Fruit fly (Drosophila melanogaster) whole organism, prepupa: ENCODE measurements around the gene S6KL.
A peak's percentile ranks its signal among the peaks of the same experiment; 100 is the strongest.

Experiments used
- CG10631 ChIP-seq: fragments of 200-800 bp; sonication (Bioruptor generic); optimal IDR thresholded peaks from 2 replicates; lab custom pipeline; 2016; ENCODE audit warnings: missing biosample characterization, missing genetic modification characterization
- CG11294 ChIP-seq: fragments of 200-800 bp; sonication (Bioruptor generic); IDR thresholded peaks from 2 replicates; pipeline ENCODE4 v1.3.6; 2022; ENCODE audit warnings: missing biosample characterization, missing genetic modification characterization
- CG11762 ChIP-seq: fragments of 200-800 bp; sonication (Bioruptor generic); optimal IDR thresholded peaks from 3 replicates; lab custom pipeline; 2016; ENCODE audit warnings: missing biosample characterization, missing genetic modification characterization; ENCODE audit not compliant: insufficient read depth
- CG11902 ChIP-seq: fragments of 200-800 bp; sonication (Bioruptor generic); optimal IDR thresholded peaks from 3 replicates; lab custom pipeline; 2016; ENCODE audit warnings: missing biosample characterization, missing genetic modification characterization
- CG15336 ChIP-seq: fragments of 200-800 bp; sonication (Bioruptor generic); IDR thresholded peaks from 2 replicates; pipeline ENCODE4 v1.3.6; 2022; ENCODE audit warnings: missing biosample characterization, missing genetic modification characterization
- CG3032 ChIP-seq: fragments of 200-800 bp; optimal IDR thresholded peaks from 2 replicates; lab custom pipeline; 2019; ENCODE audit warnings: missing biosample characterization, mild to moderate bottlenecking, missing genetic modification characterization, moderate library complexity
- CG31627 ChIP-seq: fragments of 200-800 bp; sonication (Bioruptor generic); optimal IDR thresholded peaks from 3 replicates; lab custom pipeline; 2016; ENCODE audit warnings: missing biosample characterization, missing genetic modification characterization
- CG3919 ChIP-seq: fragments of 200-800 bp; sonication (Bioruptor generic); optimal IDR thresholded peaks from 3 replicates; lab custom pipeline; 2016; ENCODE audit warnings: missing biosample characterization, missing genetic modification characterization
- CG6163 ChIP-seq: fragments of 200-800 bp; sonication (Bioruptor generic); IDR thresholded peaks from 3 replicates; pipeline ENCODE4 v1.3.6; 2022; ENCODE audit warnings: missing biosample characterization, missing genetic modification characterization
- CG6276 ChIP-seq: fragments of 200-800 bp; sonication (Bioruptor generic); optimal IDR thresholded peaks from 2 replicates; lab custom pipeline; 2017; ENCODE audit warnings: missing biosample characterization, mild to moderate bottlenecking, missing genetic modification characterization
- CG6792 ChIP-seq: fragments of 200-800 bp; sonication (Bioruptor generic); optimal IDR thresholded peaks from 3 replicates; lab custom pipeline; 2016; ENCODE audit warnings: missing biosample characterization, missing genetic modification characterization
- CG6854 ChIP-seq: fragments of 200-800 bp; sonication (Bioruptor generic); optimal IDR thresholded peaks from 2 replicates; lab custom pipeline; 2017; ENCODE audit warnings: missing biosample characterization, mild to moderate bottlenecking, missing genetic modification characterization
- CG8119 ChIP-seq: fragments of 200-800 bp; sonication (Bioruptor generic); IDR thresholded peaks from 3 replicates; pipeline ENCODE4 v1.3.6; 2022; ENCODE audit warnings: missing biosample characterization, missing genetic modification characterization
- CG8319 ChIP-seq: fragments of 200-800 bp; sonication (Bioruptor generic); optimal IDR thresholded peaks from 3 replicates; lab custom pipeline; 2016; ENCODE audit warnings: missing biosample characterization, missing genetic modification characterization
- CG8632 ChIP-seq: fragments of 200-800 bp; sonication (Bioruptor generic); optimal IDR thresholded peaks from 3 replicates; lab custom pipeline; 2016; ENCODE audit warnings: missing biosample characterization, missing genetic modification characterization
- Eip75B ChIP-seq: fragments of 200-800 bp; sonication (Bioruptor generic); optimal IDR thresholded peaks from 3 replicates; lab custom pipeline; 2016; ENCODE audit warnings: missing biosample characterization, missing genetic modification characterization
- Eip78C ChIP-seq: fragments of 200-800 bp; sonication (Bioruptor generic); peaks from one replicate; lab custom pipeline; 2016; ENCODE audit warnings: missing biosample characterization, missing genetic modification characterization
- Ets96B ChIP-seq: fragments of 200-800 bp; optimal IDR thresholded peaks from 2 replicates; lab custom pipeline; 2019; ENCODE audit warnings: missing biosample characterization, mild to moderate bottlenecking, missing genetic modification characterization, moderate library complexity
- Gug ChIP-seq: fragments of 200-800 bp; sonication (Bioruptor generic); IDR thresholded peaks from 2 replicates; pipeline ENCODE4 v1.3.6; 2022; ENCODE audit warnings: missing biosample characterization, missing genetic modification characterization
- Hr4 ChIP-seq: fragments of 200-800 bp; sonication (Bioruptor generic); optimal IDR thresholded peaks from 3 replicates; lab custom pipeline; 2016; ENCODE audit warnings: missing biosample characterization, missing genetic modification characterization
- Lpt ChIP-seq: fragments of 200-800 bp; sonication (Bioruptor generic); optimal IDR thresholded peaks from 3 replicates; lab custom pipeline; 2016; ENCODE audit warnings: missing biosample characterization, missing genetic modification characterization
- OdsH ChIP-seq: fragments of 200-800 bp; sonication (Bioruptor generic); optimal IDR thresholded peaks from 3 replicates; lab custom pipeline; 2016; ENCODE audit warnings: missing biosample characterization, missing genetic modification characterization
- Smox ChIP-seq: fragments of 200-800 bp; sonication (Bioruptor generic); optimal IDR thresholded peaks from 3 replicates; lab custom pipeline; 2016; ENCODE audit warnings: missing biosample characterization, missing genetic modification characterization
- Sox102F ChIP-seq: fragments of 200-800 bp; sonication (Bioruptor generic); optimal IDR thresholded peaks from 2 replicates; lab custom pipeline; 2016; ENCODE audit warnings: missing biosample characterization, mild to moderate bottlenecking, missing genetic modification characterization
- Sox14 ChIP-seq: fragments of 200-800 bp; sonication (Bioruptor generic); optimal IDR thresholded peaks from 3 replicates; lab custom pipeline; 2016; ENCODE audit warnings: missing biosample characterization, missing genetic modification characterization
- Sox15 ChIP-seq: fragments of 200-800 bp; sonication (Bioruptor generic); optimal IDR thresholded peaks from 3 replicates; lab custom pipeline; 2016; ENCODE audit warnings: missing biosample characterization, missing genetic modification characterization
- cyc ChIP-seq: fragments of 200-800 bp; sonication (Bioruptor generic); optimal IDR thresholded peaks from 3 replicates; lab custom pipeline; 2016; ENCODE audit warnings: missing biosample characterization, missing genetic modification characterization
- dac ChIP-seq: fragments of 200-800 bp; sonication (Bioruptor generic); optimal IDR thresholded peaks from 2 replicates; lab custom pipeline; 2017; ENCODE audit warnings: missing biosample characterization, mild to moderate bottlenecking, missing genetic modification characterization
- dsx ChIP-seq: fragments of 200-800 bp; optimal IDR thresholded peaks from 3 replicates; lab custom pipeline; 2019; ENCODE audit warnings: missing biosample characterization, mild to moderate bottlenecking, missing genetic modification characterization, moderate library complexity; ENCODE audit not compliant: poor library complexity, severe bottlenecking
- eg ChIP-seq: fragments of 200-800 bp; sonication (Bioruptor generic); IDR thresholded peaks from 3 replicates; pipeline ENCODE4 v1.3.6; 2022; ENCODE audit warnings: missing biosample characterization, missing genetic modification characterization
- esn ChIP-seq: fragments of 200-800 bp; sonication (Bioruptor generic); optimal IDR thresholded peaks from 2 replicates; lab custom pipeline; 2016; ENCODE audit warnings: missing biosample characterization, mild to moderate bottlenecking, missing genetic modification characterization, moderate library complexity
- fd59A ChIP-seq: fragments of 200-800 bp; sonication (Bioruptor generic); optimal IDR thresholded peaks from 2 replicates; lab custom pipeline; 2017; ENCODE audit warnings: missing biosample characterization, mild to moderate bottlenecking, missing genetic modification characterization, missing genetic modification reagents
- fkh ChIP-seq: fragments of 200-800 bp; sonication (Bioruptor generic); optimal IDR thresholded peaks from 3 replicates; lab custom pipeline; 2017; ENCODE audit warnings: missing biosample characterization, mild to moderate bottlenecking, missing genetic modification characterization, moderate library complexity
- lz ChIP-seq: fragments of 200-800 bp; sonication (Bioruptor generic); optimal IDR thresholded peaks from 3 replicates; lab custom pipeline; 2016; ENCODE audit warnings: missing biosample characterization, missing genetic modification characterization
- pdm3 ChIP-seq: fragments of 200-800 bp; sonication (Bioruptor generic); optimal IDR thresholded peaks from 3 replicates; lab custom pipeline; 2016; ENCODE audit warnings: missing biosample characterization, missing genetic modification characterization
- spab ChIP-seq: fragments of 200-800 bp; sonication (Bioruptor generic); optimal IDR thresholded peaks from 2 replicates; lab custom pipeline; 2017; ENCODE audit warnings: missing biosample characterization, mild to moderate bottlenecking, missing genetic modification characterization, missing genetic modification reagents
- ss ChIP-seq, 2 experiments: fragments of 200-800 bp; sonication (Bioruptor generic); optimal IDR thresholded peaks; 2 replicates in 1 of 2; 3 replicates in 1 of 2; lab custom pipeline; 2017 to 2018; ENCODE audit warnings: mild to moderate bottlenecking in 2 of 2, missing biosample characterization in 2 of 2, missing genetic modification characterization in 2 of 2, moderate library complexity in 1 of 2
- svp ChIP-seq: fragments of 200-800 bp; sonication (Bioruptor generic); peaks from one replicate; lab custom pipeline; 2016; ENCODE audit warnings: missing biosample characterization, missing genetic modification characterization
- topi ChIP-seq: fragments of 200-800 bp; sonication (Bioruptor generic); optimal IDR thresholded peaks from 3 replicates; lab custom pipeline; 2016; ENCODE audit warnings: missing biosample characterization, missing genetic modification characterization

Gene S6KL

dm6 chrX:18800167-18800566 is 11.9 kb downstream of the S6KL start (continued):
- TF ChIP-seq CG8632 (GFP tag; lab: Kevin White, UChicago) (no peak), eg (0 out of 3 replicates have a peak, but pooled peaks have one; percentile 17), Eip78C (GFP tag; lab: Kevin White, UChicago) (peak; percentile 76), CG6276 (peak; percentile 34), svp (no peak), Lpt (GFP tag; lab: Kevin White, UChicago) (peak; percentile 36), CG11762 (GFP tag; lab: Kevin White, UChicago) (no peak), CG8319 (GFP tag; lab: Kevin White, UChicago) (no peak)
- TF ChIP-seq, all 60 proteins: peak for 26

dm6 chrX:18801293-18801692 is 13.0 kb downstream of the S6KL start:
- TF ChIP-seq ss (GFP tag; optimal IDR thresholded peaks at IDR 0.05; lab: Kevin White, UChicago) (peak in 1 of 2 experiments; percentile 39), CG3919 (GFP tag; lab: Kevin White, UChicago) (no peak)

- TF ChIP-seq CG11294 (GFP tag; lab: Robert Waterston, UW) (no peak), cyc (no peak), OdsH (GFP tag; lab: Kevin White, UChicago) (no peak), lz (no peak), CG6854 (no peak), Lpt (GFP tag; lab: Kevin White, UChicago) (no peak), fd59A (GFP tag; lab: Kevin White, UChicago) (no peak), Sox14 (GFP tag; lab: Kevin White, UChicago) (no peak), CG31627 (GFP tag; lab: Kevin White, UChicago) (no peak), Smox (GFP tag; lab: Kevin White, UChicago) (no peak), CG6792 (no peak), Sox15 (GFP tag; lab: Kevin White, UChicago) (no peak), spab (GFP tag; lab: Kevin White, UChicago) (no peak), CG6276 (no peak), CG11762 (GFP tag; lab: Kevin White, UChicago) (no peak), CG6163 (GFP tag; lab: Robert Waterston, UW) (no peak)
- TF ChIP-seq, all 60 proteins: peak for 0
Observed at dm6 chrX:18805036-18805435, 16.8 kb downstream of the S6KL start.

dm6 chrX:18806365-18806764 is 18.1 kb downstream of the S6KL start, which contains the start of gene CG7058:
CG7058 (plus strand) TSS chrX:18806694.
- TF ChIP-seq Lpt (GFP tag; lab: Kevin White, UChicago) (no peak), dac (GFP tag; lab: Kevin White, UChicago) (no peak), Ets96B (tag; lab: Kevin White, UChicago) (no peak), CG15336 (GFP tag; lab: Robert Waterston, UW) (no peak), dsx (GFP tag; lab: Kevin White, UChicago) (no peak), Eip75B (GFP tag; lab: Kevin White, UChicago) (no peak)

- TF ChIP-seq Ets96B (tag; lab: Kevin White, UChicago), result no peak
- no peak for TF ChIP-seq dac (GFP tag; lab: Kevin White, UChicago)
- no peak for TF ChIP-seq CG10631 (GFP tag; lab: Kevin White, UChicago)
- no peak for TF ChIP-seq topi
- TF ChIP-seq svp, result no peak
- TF ChIP-seq CG3032 (tag; lab: Kevin White, UChicago), result no peak
- TF ChIP-seq pdm3 (GFP tag; lab: Kevin White, UChicago), result no peak
- TF ChIP-seq CG31627 (GFP tag; lab: Kevin White, UChicago), result no peak
- no peak for TF ChIP-seq fkh (GFP tag; lab: Kevin White, UChicago)
- TF ChIP-seq CG8119, result no peak
- TF ChIP-seq esn (GFP tag; lab: Kevin White, UChicago), result no peak
- TF ChIP-seq CG11902 (GFP tag; lab: Kevin White, UChicago), result no peak
- TF ChIP-seq Hr4, result no peak
- TF ChIP-seq Gug, result no peak
- TF ChIP-seq spab (GFP tag; lab: Kevin White, UChicago), result no peak
- no peak for TF ChIP-seq OdsH (GFP tag; lab: Kevin White, UChicago)
- TF ChIP-seq lz, result no peak
- TF ChIP-seq CG15336 (GFP tag; lab: Robert Waterston, UW), result no peak
- no peak for TF ChIP-seq cyc
- no peak for TF ChIP-seq Sox102F (GFP tag; lab: Kevin White, UChicago)
Observed at dm6 chrX:18812111-18812510, 23.8 kb downstream of the S6KL start.
